Fruit fly (Drosophila melanogaster): ENCODE data around the gene can.

dm6 chr3L:10244606-10245005 is 22.3 kb downstream of the can start, which contains the start of gene Or67c:
- TF ChIP-seq Gug (GFP tag; IDR thresholded peaks at IDR 0.05) (no peak), Eip78C (GFP tag) (no peak), Sox102F (GFP tag; optimal IDR thresholded peaks at IDR 0.05) (no peak), Hr39 (GFP tag; optimal IDR thresholded peaks at IDR 0.05) (no peak), CG6163 (GFP tag; IDR thresholded peaks at IDR 0.05) (no peak), CG4318 (GFP tag; optimal IDR thresholded peaks at IDR 0.05) (no peak), Sox14 (GFP tag; optimal IDR thresholded peaks at IDR 0.05) (no peak), Sox15 (GFP tag; optimal IDR thresholded peaks at IDR 0.05) (no peak), fd59A (GFP tag; optimal IDR thresholded peaks at IDR 0.05) (no peak), Ets96B (tag; optimal IDR thresholded peaks at IDR 0.05) (no peak), CG6854 (GFP tag; optimal IDR thresholded peaks at IDR 0.05) (no peak), spab (GFP tag; optimal IDR thresholded peaks at IDR 0.05) (no peak), lz (GFP tag; optimal IDR thresholded peaks at IDR 0.05) (no peak), CG32006 (GFP tag; optimal IDR thresholded peaks at IDR 0.05) (no peak)

Data from whole organism, prepupa.